Fruit fly (Drosophila melanogaster) whole organism, embryonic: Measurements from ENCODE around the gene Ythdc1.

Experiments
- Atf3 ChIP-seq: fragments of 200-800 bp; sonication (Bioruptor generic); optimal IDR thresholded peaks from 3 replicates; lab custom pipeline; 2016; ENCODE audit warnings: missing biosample characterization, missing genetic modification characterization
- Awh ChIP-seq: fragments of 200-800 bp; sonication (Bioruptor generic); IDR thresholded peaks from 2 replicates; pipeline ENCODE4, ENCODE4 v1.3.6; 2022; ENCODE audit warnings: missing biosample characterization, missing genetic modification characterization
- CG10147 ChIP-seq: fragments of 200-800 bp; sonication (Bioruptor generic); optimal IDR thresholded peaks from 2 replicates; lab custom pipeline; 2019; ENCODE audit warnings: missing biosample characterization, mild to moderate bottlenecking, missing genetic modification characterization, moderate library complexity
- CG10267 ChIP-seq: fragments of 200-800 bp; sonication (Bioruptor generic); optimal IDR thresholded peaks from 2 replicates; lab custom pipeline; 2018; ENCODE audit warnings: missing biosample characterization, mild to moderate bottlenecking, missing genetic modification characterization, moderate library complexity
- CG10274 ChIP-seq: fragments of 200-800 bp; sonication (Bioruptor generic); optimal IDR thresholded peaks from 3 replicates; lab custom pipeline; 2017; ENCODE audit warnings: missing biosample characterization, mild to moderate bottlenecking, missing genetic modification characterization
- CG11504 ChIP-seq: fragments of 200-800 bp; sonication (Bioruptor generic); optimal IDR thresholded peaks from 3 replicates; lab custom pipeline; 2019; ENCODE audit warnings: missing biosample characterization, mild to moderate bottlenecking, missing genetic modification characterization, moderate library complexity
- CG13123 ChIP-seq: fragments of 200-800 bp; sonication (Bioruptor generic); optimal IDR thresholded peaks from 2 replicates; lab custom pipeline; 2016; ENCODE audit warnings: missing biosample characterization, missing genetic modification characterization
- CG15269 ChIP-seq: fragments of 200-800 bp; sonication (Bioruptor generic); optimal IDR thresholded peaks from 2 replicates; lab custom pipeline; 2018; ENCODE audit warnings: missing biosample characterization, mild to moderate bottlenecking, missing genetic modification characterization, moderate library complexity
- CG17385 ChIP-seq: fragments of 200-800 bp; sonication (Bioruptor generic); optimal IDR thresholded peaks from 3 replicates; lab custom pipeline; 2018; ENCODE audit warnings: missing biosample characterization, mild to moderate bottlenecking, missing genetic modification characterization
- CG18619 ChIP-seq: fragments of 200-800 bp; sonication (Bioruptor generic); optimal IDR thresholded peaks from 3 replicates; lab custom pipeline; 2017; ENCODE audit warnings: missing biosample characterization, mild to moderate bottlenecking, missing genetic modification characterization
- CG18764 ChIP-seq: fragments of 200-800 bp; sonication (Bioruptor generic); optimal IDR thresholded peaks from 3 replicates; lab custom pipeline; 2016; ENCODE audit warnings: missing biosample characterization, missing genetic modification characterization
- CG2120 ChIP-seq: fragments of 200-800 bp; sonication (Bioruptor generic); optimal IDR thresholded peaks from 3 replicates; lab custom pipeline; 2016; ENCODE audit warnings: missing biosample characterization, missing genetic modification characterization
- CG2678 ChIP-seq: fragments of 200-800 bp; sonication (Bioruptor generic); optimal IDR thresholded peaks from 3 replicates; lab custom pipeline; 2019; ENCODE audit warnings: missing biosample characterization, mild to moderate bottlenecking, missing genetic modification characterization, moderate library complexity
- CG30431 ChIP-seq: fragments of 200-800 bp; sonication (Bioruptor generic); optimal IDR thresholded peaks from 2 replicates; lab custom pipeline; 2017; ENCODE audit warnings: missing biosample characterization, missing genetic modification characterization
- CG3163 ChIP-seq: fragments of 200-800 bp; sonication (Bioruptor generic); optimal IDR thresholded peaks from 3 replicates; lab custom pipeline; 2016; ENCODE audit warnings: missing biosample characterization, missing genetic modification characterization
- CG3407 ChIP-seq: fragments of 200-800 bp; sonication (Bioruptor generic); optimal IDR thresholded peaks from 2 replicates; lab custom pipeline; 2018; ENCODE audit warnings: missing biosample characterization, mild to moderate bottlenecking, missing genetic modification characterization
- CG34376 ChIP-seq: fragments of 200-800 bp; sonication (Bioruptor generic); optimal IDR thresholded peaks from 2 replicates; lab custom pipeline; 2018; ENCODE audit warnings: missing biosample characterization, mild to moderate bottlenecking, missing genetic modification characterization
- CG34422 ChIP-seq: fragments of 200-800 bp; sonication (Bioruptor generic); IDR thresholded peaks from 3 replicates; pipeline ENCODE4 v1.3.6; 2022; ENCODE audit warnings: missing biosample characterization, missing genetic modification characterization
- CG3726 ChIP-seq: fragments of 200-800 bp; sonication (Bioruptor generic); IDR thresholded peaks from 3 replicates; pipeline ENCODE4, ENCODE4 v1.3.6; 2022; ENCODE audit warnings: missing biosample characterization, missing genetic modification characterization
- CG3995 ChIP-seq: fragments of 200-800 bp; sonication (Bioruptor generic); optimal IDR thresholded peaks from 3 replicates; lab custom pipeline; 2016; ENCODE audit warnings: missing biosample characterization, missing genetic modification characterization
- CG43689 ChIP-seq: fragments of 200-800 bp; sonication (Bioruptor generic); IDR thresholded peaks from 2 replicates; pipeline ENCODE4 v1.3.6; 2022; ENCODE audit warnings: missing biosample characterization, missing genetic modification characterization
- CG4707 ChIP-seq: fragments of 200-800 bp; sonication (Bioruptor generic); optimal IDR thresholded peaks from 2 replicates; lab custom pipeline; 2018; ENCODE audit warnings: missing biosample characterization, mild to moderate bottlenecking, missing genetic modification characterization, moderate library complexity
- CG9437 ChIP-seq: fragments of 200-800 bp; sonication (Bioruptor generic); optimal IDR thresholded peaks from 2 replicates; lab custom pipeline; 2018; ENCODE audit warnings: missing biosample characterization, mild to moderate bottlenecking, missing genetic modification characterization
- CG9609 ChIP-seq: fragments of 200-800 bp; sonication (Bioruptor generic); optimal IDR thresholded peaks from 3 replicates; lab custom pipeline; 2016; ENCODE audit warnings: missing biosample characterization, missing genetic modification characterization
- CkIIα-i1 ChIP-seq: fragments of 200-800 bp; sonication (Bioruptor generic); IDR thresholded peaks from 2 replicates; pipeline ENCODE4 v1.3.6; 2022; ENCODE audit warnings: missing biosample characterization, missing genetic modification characterization
- D19B ChIP-seq: fragments of 200-800 bp; sonication (Bioruptor generic); optimal IDR thresholded peaks from 2 replicates; lab custom pipeline; 2017; ENCODE audit warnings: missing biosample characterization, mild to moderate bottlenecking, missing genetic modification characterization
- H15 ChIP-seq: fragments of 200-800 bp; sonication (Bioruptor generic); IDR thresholded peaks from 3 replicates; pipeline ENCODE4 v1.3.6; 2022; ENCODE audit warnings: missing biosample characterization, missing genetic modification characterization
- Hey ChIP-seq: fragments of 200-800 bp; sonication (Bioruptor generic); optimal IDR thresholded peaks from 3 replicates; lab custom pipeline; 2018; ENCODE audit warnings: missing biosample characterization, mild to moderate bottlenecking, missing genetic modification characterization
- Hsf ChIP-seq: fragments of 200-800 bp; sonication (Bioruptor generic); optimal IDR thresholded peaks from 3 replicates; lab custom pipeline; 2016; ENCODE audit warnings: missing biosample characterization, missing genetic modification characterization
- MTF-1 ChIP-seq: fragments of 200-800 bp; sonication (Bioruptor generic); optimal IDR thresholded peaks from 2 replicates; lab custom pipeline; 2018; ENCODE audit warnings: missing biosample characterization, mild to moderate bottlenecking, missing genetic modification characterization, borderline replicate concordance
- Meics ChIP-seq: fragments of 200-800 bp; sonication (Bioruptor generic); optimal IDR thresholded peaks from 2 replicates; lab custom pipeline; 2017; ENCODE audit warnings: missing biosample characterization, mild to moderate bottlenecking, missing genetic modification characterization
- NfI ChIP-seq: fragments of 200-800 bp; sonication (Bioruptor generic); optimal IDR thresholded peaks from 3 replicates; lab custom pipeline; 2018; ENCODE audit warnings: missing biosample characterization, mild to moderate bottlenecking, missing genetic modification characterization, moderate library complexity
- Oli ChIP-seq: fragments of 200-800 bp; sonication (Bioruptor generic); optimal IDR thresholded peaks from 2 replicates; lab custom pipeline; 2018; ENCODE audit warnings: missing biosample characterization, mild to moderate bottlenecking, missing genetic modification characterization, moderate library complexity
- Optix ChIP-seq: fragments of 200-800 bp; sonication (Bioruptor generic); IDR thresholded peaks from 3 replicates; pipeline ENCODE4 v1.3.6; 2022; ENCODE audit warnings: missing biosample characterization, missing genetic modification characterization
- Rfx ChIP-seq: fragments of 200-800 bp; sonication (Bioruptor generic); IDR thresholded peaks from 2 replicates; pipeline ENCODE4 v1.3.6; 2022; ENCODE audit warnings: missing biosample characterization, missing genetic modification characterization
- Usf ChIP-seq: fragments of 200-800 bp; sonication (Bioruptor generic); optimal IDR thresholded peaks from 2 replicates; lab custom pipeline; 2017; ENCODE audit warnings: missing genotype, missing biosample characterization, missing genetic modification characterization
- Xbp1 ChIP-seq: fragments of 200-800 bp; sonication (Bioruptor generic); optimal IDR thresholded peaks from 3 replicates; lab custom pipeline; 2016; ENCODE audit warnings: missing biosample characterization, mild to moderate bottlenecking, missing genetic modification characterization
- abd-A ChIP-seq: fragments of 200-800 bp; sonication (Bioruptor generic); optimal IDR thresholded peaks from 3 replicates; lab custom pipeline; 2019; ENCODE audit warnings: missing biosample characterization, mild to moderate bottlenecking, missing genetic modification characterization, moderate library complexity
- ac ChIP-seq: fragments of 200-800 bp; sonication (Bioruptor generic); optimal IDR thresholded peaks from 3 replicates; lab custom pipeline; 2017; ENCODE audit warnings: missing biosample characterization, mild to moderate bottlenecking, missing genetic modification characterization
- crp ChIP-seq, 2 experiments: fragments of 200-800 bp; sonication (Bioruptor generic); optimal IDR thresholded peaks; 2 replicates in 1 of 2; 3 replicates in 1 of 2; lab custom pipeline; 2017; ENCODE audit warnings: missing biosample characterization in 2 of 2, missing genetic modification characterization in 2 of 2, mild to moderate bottlenecking in 1 of 2, moderate library complexity in 1 of 2
- grn ChIP-seq: fragments of 200-800 bp; sonication (Bioruptor generic); optimal IDR thresholded peaks from 3 replicates; lab custom pipeline; 2017; ENCODE audit warnings: missing biosample characterization, missing genetic modification characterization
- h ChIP-seq: fragments of >200 bp; optimal IDR thresholded peaks from 2 replicates; lab custom pipeline; 2017
- inv ChIP-seq: fragments of 200-800 bp; sonication (Bioruptor generic); IDR thresholded peaks from 2 replicates; pipeline ENCODE4 v1.3.6; 2022; ENCODE audit warnings: missing biosample characterization, missing genetic modification characterization; ENCODE audit not compliant: partially characterized antibody
- kah ChIP-seq: fragments of 200-800 bp; sonication (Bioruptor generic); optimal IDR thresholded peaks from 2 replicates; lab custom pipeline; 2018; ENCODE audit warnings: missing biosample characterization, mild to moderate bottlenecking, missing genetic modification characterization
- kay ChIP-seq: fragments of 200-800 bp; sonication (Bioruptor generic); optimal IDR thresholded peaks from 2 replicates; lab custom pipeline; 2016; ENCODE audit warnings: missing biosample characterization, missing genetic modification characterization
- luna ChIP-seq: fragments of 200-800 bp; sonication (Bioruptor generic); optimal IDR thresholded peaks from 2 replicates; lab custom pipeline; 2016; ENCODE audit warnings: missing biosample characterization, missing genetic modification characterization
- maf-S ChIP-seq: fragments of 200-800 bp; sonication (Bioruptor generic); optimal IDR thresholded peaks from 2 replicates; lab custom pipeline; 2016; ENCODE audit warnings: missing biosample characterization, missing genetic modification characterization
- mam ChIP-seq: fragments of 200-800 bp; sonication (Bioruptor generic); optimal IDR thresholded peaks from 3 replicates; lab custom pipeline; 2016; ENCODE audit warnings: missing biosample characterization, missing genetic modification characterization
- nmo ChIP-seq: fragments of 200-800 bp; sonication (Bioruptor generic); optimal IDR thresholded peaks from 2 replicates; lab custom pipeline; 2018; ENCODE audit warnings: missing biosample characterization, mild to moderate bottlenecking, missing genetic modification characterization, moderate library complexity
- tna ChIP-seq: fragments of 200-800 bp; sonication (Bioruptor generic); IDR thresholded peaks from 2 replicates; pipeline ENCODE4 v1.3.6; 2022; ENCODE audit warnings: missing biosample characterization, missing genetic modification characterization; ENCODE audit not compliant: partially characterized antibody
- twi ChIP-seq: fragments of 200-800 bp; optimal IDR thresholded peaks from 2 replicates; lab custom pipeline; 2019; ENCODE audit warnings: missing biosample characterization, mild to moderate bottlenecking, missing genetic modification characterization, moderate library complexity
- vnd ChIP-seq: fragments of 200-800 bp; sonication (Bioruptor generic); IDR thresholded peaks from 3 replicates; pipeline ENCODE4 v1.3.6; 2022; ENCODE audit warnings: missing biosample characterization, missing genetic modification characterization; ENCODE audit not compliant: partially characterized antibody

Ythdc1 gene

dm6 chr3L:3389666-3390059, 15.7 kb upstream of the Ythdc1 start (continued):
- TF ChIP-seq Usf (GFP tag; lab: Kevin White, UChicago): no peak
- no peak for TF ChIP-seq h
- no peak for TF ChIP-seq CkIIα-i1
- TF ChIP-seq grn (GFP tag; lab: Kevin White, UChicago): no peak
- TF ChIP-seq D19B (GFP tag; lab: Kevin White, UChicago): no peak
- TF ChIP-seq CG30431: no peak
- TF ChIP-seq CG9609 (GFP tag; lab: Kevin White, UChicago): no peak
- TF ChIP-seq Atf3 (GFP tag; lab: Kevin White, UChicago): peak; percentile 13
- TF ChIP-seq CG2678 (tag; lab: Kevin White, UChicago): peak; percentile 70
- no peak for TF ChIP-seq CG43689 (GFP tag; lab: Robert Waterston, UW)
- peak; percentile 79 for TF ChIP-seq CG11504
- no peak for TF ChIP-seq CG10147
- no peak for TF ChIP-seq mam (GFP tag; lab: Kevin White, UChicago)
- no peak for TF ChIP-seq Rfx
- TF ChIP-seq CG18619: no peak
- TF ChIP-seq Hey (tag; lab: Kevin White, UChicago): no peak
- TF ChIP-seq CG13123: no peak
- no peak for TF ChIP-seq vnd
- peak; percentile 24 for TF ChIP-seq CG10274
- no peak for TF ChIP-seq CG3995
- TF ChIP-seq CG3163 (GFP tag; lab: Kevin White, UChicago): no peak
- no peak for TF ChIP-seq CG3726 (GFP tag; lab: Robert Waterston, UW)
- TF ChIP-seq CG17385 (GFP tag; lab: Kevin White, UChicago): peak; percentile 13
- TF ChIP-seq CG18764 (GFP tag; lab: Kevin White, UChicago): peak; percentile 3
- TF ChIP-seq Awh (GFP tag; lab: Robert Waterston, UW): peak; percentile 73
- TF ChIP-seq CG34422 (GFP tag; lab: Robert Waterston, UW): no peak
- TF ChIP-seq inv (GFP tag; lab: Robert Waterston, UW): no peak
- peak; percentile 1 for TF ChIP-seq CG15269 (tag; lab: Kevin White, UChicago)
- TF ChIP-seq nmo (GFP tag; lab: Kevin White, UChicago): peak; percentile 63
- TF ChIP-seq MTF-1: no peak
- TF ChIP-seq maf-S (GFP tag; lab: Kevin White, UChicago): no peak
- no peak for TF ChIP-seq ac (GFP tag; lab: Kevin White, UChicago)
- TF ChIP-seq CG10267: peak; percentile 45
- TF ChIP-seq CG34376 (GFP tag; lab: Kevin White, UChicago): no peak
- no peak for TF ChIP-seq CG4707 (GFP tag; lab: Kevin White, UChicago)
- no peak for TF ChIP-seq tna (GFP tag; lab: Robert Waterston, UW)
- peak; percentile 24 for TF ChIP-seq Oli (tag; lab: Kevin White, UChicago)
- TF ChIP-seq kay (GFP tag; lab: Kevin White, UChicago): peak; percentile 12
- peak; percentile 51 for TF ChIP-seq Meics (GFP tag; lab: Kevin White, UChicago)
- TF ChIP-seq abd-A (tag; lab: Kevin White, UChicago): no peak
- TF ChIP-seq Optix (GFP tag; lab: Robert Waterston, UW): no peak
- TF ChIP-seq twi: no peak
- TF ChIP-seq NfI (GFP tag; lab: Kevin White, UChicago): no peak
- peak; percentile 3 for TF ChIP-seq Hsf (GFP tag; lab: Kevin White, UChicago)
- TF ChIP-seq H15 (GFP tag; lab: Robert Waterston, UW): 0 out of 3 replicates have a peak, but pooled peaks have one; percentile 20
- no peak for TF ChIP-seq kah
- TF ChIP-seq CG9437 (GFP tag; lab: Kevin White, UChicago): peak; percentile 27
- no peak for TF ChIP-seq luna (GFP tag; lab: Kevin White, UChicago)
- no peak for TF ChIP-seq crp (GFP tag; optimal IDR thresholded peaks at IDR 0.05; lab: Kevin White, UChicago)
- TF ChIP-seq Xbp1 (GFP tag; lab: Kevin White, UChicago): peak; percentile 18
- no peak for TF ChIP-seq CG2120 (GFP tag; lab: Kevin White, UChicago)
- no peak for TF ChIP-seq CG3407 (GFP tag; lab: Kevin White, UChicago)
